Worm (Caenorhabditis elegans): ENCODE results near the gene Y39B6A.5.

- TF ChIP-seq skn-1 (tag; optimal IDR thresholded peaks at IDR 0.05) (no peak), fos-1 (tag; optimal IDR thresholded peaks at IDR 0.05) (no peak), nhr-76 (tag; optimal IDR thresholded peaks at IDR 0.05) (no peak), nhr-11 (tag; optimal IDR thresholded peaks at IDR 0.05) (no peak), fkh-2 (tag; optimal IDR thresholded peaks at IDR 0.05) (no peak), nhr-25 (tag; optimal IDR thresholded peaks at IDR 0.05) (no peak), aly-2 (tag; optimal IDR thresholded peaks at IDR 0.05) (no peak), nhr-77 (tag; optimal IDR thresholded peaks at IDR 0.05) (no peak), unc-62 (GFP tag; optimal IDR thresholded peaks at IDR 0.05) (no peak)
Measured at ce11 chrV:19203299-19203698, 44.6 kb upstream of the Y39B6A.5 start, which contains the start of gene Y39B6A.1.

Measured in whole organism, L3 larva.